Fruit fly (Drosophila melanogaster) whole organism, embryonic: Measurements from ENCODE around the gene miple1.

ENCODE experiments used
- CG10209 ChIP-seq: fragments of 200-800 bp; sonication (Bioruptor generic); optimal IDR thresholded peaks from 3 replicates; lab custom pipeline; 2017; ENCODE audit warnings: missing biosample characterization, mild to moderate bottlenecking, missing genetic modification characterization, missing genetic modification reagents
- CG10462 ChIP-seq: fragments of 200-800 bp; sonication (Bioruptor generic); optimal IDR thresholded peaks from 2 replicates; lab custom pipeline; 2016; ENCODE audit warnings: missing biosample characterization, missing genetic modification characterization
- CG11456 ChIP-seq: fragments of 200-800 bp; sonication (Bioruptor generic); IDR thresholded peaks from 3 replicates; pipeline ENCODE4 v1.3.6; 2022; ENCODE audit warnings: missing biosample characterization, missing genetic modification characterization
- CG13123 ChIP-seq: fragments of 200-800 bp; sonication (Bioruptor generic); optimal IDR thresholded peaks from 2 replicates; lab custom pipeline; 2016; ENCODE audit warnings: missing biosample characterization, missing genetic modification characterization
- CG13775 ChIP-seq: fragments of 200-800 bp; sonication (Bioruptor generic); optimal IDR thresholded peaks from 3 replicates; lab custom pipeline; 2017; ENCODE audit warnings: missing biosample characterization, mild to moderate bottlenecking, missing genetic modification characterization
- CG14667 ChIP-seq: fragments of 200-800 bp; sonication (Bioruptor generic); IDR thresholded peaks from 2 replicates; pipeline ENCODE4 v1.3.6; 2022; ENCODE audit warnings: missing biosample characterization, missing genetic modification characterization
- CG15479 ChIP-seq: fragments of 200-800 bp; sonication (Bioruptor generic); optimal IDR thresholded peaks from 3 replicates; lab custom pipeline; 2019; ENCODE audit warnings: missing biosample characterization, mild to moderate bottlenecking, missing genetic modification characterization, moderate library complexity
- CG16813 ChIP-seq: fragments of 200-800 bp; sonication (Bioruptor generic); IDR thresholded peaks from 3 replicates; pipeline ENCODE4 v1.3.6; 2022; ENCODE audit warnings: missing biosample characterization, missing genetic modification characterization; ENCODE audit not compliant: partially characterized antibody
- CG17361 ChIP-seq: fragments of 200-800 bp; sonication (Bioruptor generic); IDR thresholded peaks from 3 replicates; pipeline ENCODE4 v1.3.6; 2022; ENCODE audit warnings: missing biosample characterization, missing genetic modification characterization
- CG18476 ChIP-seq: fragments of 200-800 bp; sonication (Bioruptor generic); optimal IDR thresholded peaks from 2 replicates; lab custom pipeline; 2016; ENCODE audit warnings: missing biosample characterization, mild to moderate bottlenecking, missing genetic modification characterization
- CG33213 ChIP-seq: fragments of 200-800 bp; sonication (Bioruptor generic); optimal IDR thresholded peaks from 3 replicates; lab custom pipeline; 2016; ENCODE audit warnings: missing biosample characterization, missing genetic modification characterization
- CG34224 ChIP-seq: fragments of 200-800 bp; sonication (Bioruptor generic); IDR thresholded peaks from 3 replicates; pipeline ENCODE4 v1.3.6; 2022; ENCODE audit warnings: missing biosample characterization, missing genetic modification characterization; ENCODE audit not compliant: partially characterized antibody
- CG6254 ChIP-seq: fragments of 200-800 bp; sonication (Bioruptor generic); optimal IDR thresholded peaks from 3 replicates; lab custom pipeline; 2017; ENCODE audit warnings: mild to moderate bottlenecking, missing biosample characterization, missing genetic modification reagents, missing genetic modification characterization
- CG6654 ChIP-seq: fragments of 200-800 bp; sonication (Bioruptor generic); optimal IDR thresholded peaks from 2 replicates; lab custom pipeline; 2017; ENCODE audit warnings: missing biosample characterization, mild to moderate bottlenecking, missing genetic modification characterization
- CG6854 ChIP-seq: fragments of 200-800 bp; sonication (Bioruptor generic); optimal IDR thresholded peaks from 3 replicates; lab custom pipeline; 2017; ENCODE audit warnings: missing biosample characterization, mild to moderate bottlenecking, missing genetic modification characterization
- CG7839 ChIP-seq: fragments of 200-800 bp; sonication (Bioruptor generic); optimal IDR thresholded peaks from 3 replicates; lab custom pipeline; 2018; ENCODE audit warnings: missing biosample characterization, mild to moderate bottlenecking, missing genetic modification characterization, moderate library complexity
- CG7928 ChIP-seq: fragments of 200-800 bp; sonication (Bioruptor generic); optimal IDR thresholded peaks from 2 replicates; lab custom pipeline; 2017; ENCODE audit warnings: missing biosample characterization, mild to moderate bottlenecking, missing genetic modification characterization
- CG8478 ChIP-seq: fragments of >200 bp; optimal IDR thresholded peaks from 2 replicates; lab custom pipeline; 2018
- D ChIP-seq, 2 experiments: fragments of 200-800 bp in 1 of 2; fragments of >200 bp in 1 of 2; sonication (Bioruptor generic) in 1 of 2; optimal IDR thresholded peaks; 2 replicates in 1 of 2; 3 replicates in 1 of 2; lab custom pipeline; 2017; ENCODE audit warnings: mild to moderate bottlenecking in 1 of 2, missing biosample characterization in 1 of 2, missing genetic modification characterization in 1 of 2, missing genetic modification reagents in 1 of 2
- Eip74EF ChIP-seq, 2 experiments: fragments of 200-800 bp in 1 of 2; fragments of >200 bp in 1 of 2; sonication (Bioruptor generic) in 1 of 2; optimal IDR thresholded peaks; 2 replicates each; lab custom pipeline; 2017 to 2019; ENCODE audit warnings: missing biosample characterization in 2 of 2, missing genetic modification characterization in 2 of 2, mild to moderate bottlenecking in 1 of 2, moderate library complexity in 1 of 2
- Hmr ChIP-seq: fragments of 200-800 bp; sonication (Bioruptor generic); optimal IDR thresholded peaks from 3 replicates; lab custom pipeline; 2017; ENCODE audit warnings: mild to moderate bottlenecking, missing biosample characterization, missing genetic modification reagents, missing genetic modification characterization
- MBD-R2 ChIP-seq: fragments of 200-800 bp; sonication (Bioruptor generic); IDR thresholded peaks from 2 replicates; pipeline ENCODE4 v1.3.6; 2022; ENCODE audit warnings: missing biosample characterization, missing genetic modification characterization
- Med ChIP-seq: fragments of 200-800 bp; sonication (Bioruptor generic); peaks from one replicate; lab custom pipeline; 2016; ENCODE audit warnings: missing biosample characterization, missing genetic modification characterization, mild to moderate bottlenecking, inconsistent platforms, moderate library complexity
- Mrtf ChIP-seq: fragments of 200-800 bp; sonication (Bioruptor generic); IDR thresholded peaks from 3 replicates; pipeline ENCODE4 v1.3.6; 2022; ENCODE audit warnings: missing biosample characterization, missing genetic modification characterization
- Nf-YC ChIP-seq: fragments of 200-800 bp; optimal IDR thresholded peaks from 3 replicates; lab custom pipeline; 2019; ENCODE audit warnings: missing biosample characterization, mild to moderate bottlenecking, missing genetic modification characterization, moderate library complexity
- NfI ChIP-seq: fragments of 200-800 bp; sonication (Bioruptor generic); optimal IDR thresholded peaks from 3 replicates; lab custom pipeline; 2018; ENCODE audit warnings: missing biosample characterization, mild to moderate bottlenecking, missing genetic modification characterization, moderate library complexity
- Optix ChIP-seq: fragments of 200-800 bp; sonication (Bioruptor generic); IDR thresholded peaks from 3 replicates; pipeline ENCODE4 v1.3.6; 2022; ENCODE audit warnings: missing biosample characterization, missing genetic modification characterization
- Sry-β ChIP-seq: fragments of 200-800 bp; sonication (Bioruptor generic); optimal IDR thresholded peaks from 2 replicates; lab custom pipeline; 2018; ENCODE audit warnings: missing biosample characterization, mild to moderate bottlenecking, missing genetic modification characterization, moderate library complexity
- Ssrp ChIP-seq: fragments of 200-800 bp; sonication (Bioruptor generic); optimal IDR thresholded peaks from 2 replicates; lab custom pipeline; 2018; ENCODE audit warnings: missing biosample characterization, mild to moderate bottlenecking, missing genetic modification characterization, moderate library complexity
- TFAM ChIP-seq: fragments of 200-800 bp; sonication (Bioruptor generic); optimal IDR thresholded peaks from 2 replicates; lab custom pipeline; 2017; ENCODE audit warnings: missing biosample characterization, missing genetic modification characterization, inconsistent platforms
- Trl ChIP-seq, 3 experiments: fragments of >200 bp in 2 of 3; fragments of 200-800 bp in 1 of 3; sonication (Bioruptor generic) in 1 of 3; optimal IDR thresholded peaks; 2 replicates in 1 of 3; 3 replicates in 2 of 3; lab custom pipeline; 2016 to 2017; ENCODE audit warnings: missing biosample characterization in 1 of 3, missing genetic modification characterization in 1 of 3
- ash1 ChIP-seq: fragments of 200-800 bp; sonication (Bioruptor generic); optimal IDR thresholded peaks from 2 replicates; lab custom pipeline; 2018; ENCODE audit warnings: missing biosample characterization, mild to moderate bottlenecking, missing genetic modification characterization
- chif ChIP-seq, 2 experiments: fragments of 200-800 bp; sonication (Bioruptor generic); optimal IDR thresholded peaks; 3 replicates each; lab custom pipeline; 2016; ENCODE audit warnings: missing biosample characterization in 2 of 2, missing genetic modification characterization in 2 of 2
- dati ChIP-seq: fragments of 200-800 bp; sonication (Bioruptor generic); IDR thresholded peaks from 2 replicates; pipeline ENCODE4 v1.3.6; 2022; ENCODE audit warnings: missing biosample characterization, missing genetic modification characterization
- dm ChIP-seq: fragments of 200-800 bp; sonication (Bioruptor generic); optimal IDR thresholded peaks from 3 replicates; lab custom pipeline; 2016; ENCODE audit warnings: missing biosample characterization, missing genetic modification characterization
- fu2 ChIP-seq: fragments of 200-800 bp; sonication (Bioruptor generic); optimal IDR thresholded peaks from 2 replicates; lab custom pipeline; 2016; ENCODE audit warnings: missing biosample characterization, missing genetic modification characterization
- nau ChIP-seq: fragments of 200-800 bp; sonication (Bioruptor generic); optimal IDR thresholded peaks from 3 replicates; lab custom pipeline; 2017; ENCODE audit warnings: missing biosample characterization, mild to moderate bottlenecking, missing genetic modification characterization, missing genetic modification reagents
- otp ChIP-seq: fragments of 200-800 bp; sonication (Bioruptor generic); IDR thresholded peaks from 3 replicates; pipeline ENCODE4, ENCODE4 v1.3.6; 2022; ENCODE audit warnings: missing biosample characterization, missing genetic modification characterization
- pb ChIP-seq: fragments of 200-800 bp; sonication (Bioruptor generic); optimal IDR thresholded peaks from 3 replicates; lab custom pipeline; 2016; ENCODE audit warnings: missing biosample characterization, missing genetic modification characterization
- pfk ChIP-seq: fragments of 200-800 bp; sonication (Bioruptor generic); optimal IDR thresholded peaks from 2 replicates; lab custom pipeline; 2018; ENCODE audit warnings: missing biosample characterization, mild to moderate bottlenecking, missing genetic modification characterization, moderate library complexity
- ranshi ChIP-seq: fragments of 200-800 bp; sonication (Bioruptor generic); IDR thresholded peaks from 2 replicates; pipeline ENCODE4 v1.3.6; 2022; ENCODE audit warnings: missing biosample characterization, missing genetic modification characterization
- scrt ChIP-seq: fragments of 200-800 bp; sonication (Bioruptor generic); optimal IDR thresholded peaks from 2 replicates; lab custom pipeline; 2018; ENCODE audit warnings: missing biosample characterization, mild to moderate bottlenecking, missing genetic modification characterization, moderate library complexity
- seq ChIP-seq: fragments of 200-800 bp; sonication (Bioruptor generic); IDR thresholded peaks from 2 replicates; pipeline ENCODE4 v1.3.6; 2022; ENCODE audit warnings: missing biosample characterization, missing genetic modification characterization
- sisA ChIP-seq: fragments of 200-800 bp; sonication (Bioruptor generic); IDR thresholded peaks from 2 replicates; pipeline ENCODE4 v1.3.6; 2022; ENCODE audit warnings: missing biosample characterization, missing genetic modification characterization
- sr ChIP-seq: fragments of 200-800 bp; sonication (Bioruptor generic); IDR thresholded peaks from 3 replicates; pipeline ENCODE4 v1.3.6; 2022; ENCODE audit warnings: missing biosample characterization, missing genetic modification characterization
- usp ChIP-seq: fragments of >200 bp; optimal IDR thresholded peaks from 2 replicates; lab custom pipeline; 2017; ENCODE audit warnings: missing biosample characterization, missing genetic modification characterization
- wek ChIP-seq: fragments of 200-800 bp; sonication (Bioruptor generic); optimal IDR thresholded peaks from 3 replicates; lab custom pipeline; 2018; ENCODE audit warnings: missing biosample characterization, mild to moderate bottlenecking, missing genetic modification characterization, moderate library complexity

miple1 gene

dm6 chr3L:291583-292145, 24.6 kb downstream of the miple1 start (continued):
- TF ChIP-seq CG15479 (GFP tag; lab: Kevin White, UChicago) (peak; percentile 72), CG8478 (no peak), Med (GFP tag; lab: Kevin White, UChicago) (peak; percentile 49)

dm6 chr3L:292146-292776, 25.2 kb downstream of the miple1 start:
- peak; percentile 48 for TF ChIP-seq Hmr
- TF ChIP-seq CG7928 (GFP tag; lab: Kevin White, UChicago): peak; percentile 16
- peak; percentile 11 for TF ChIP-seq CG7839 (tag; lab: Kevin White, UChicago)
- no peak for TF ChIP-seq CG16813 (GFP tag; lab: Robert Waterston, UW)
- TF ChIP-seq sr (GFP tag; lab: Robert Waterston, UW): peak; percentile 60; the same call in 2 of the 3 replicates
- TF ChIP-seq nau (GFP tag; lab: Kevin White, UChicago): no peak
- TF ChIP-seq wek (GFP tag; lab: Kevin White, UChicago): no peak
- TF ChIP-seq NfI: no peak
- no peak for TF ChIP-seq sisA (GFP tag; lab: Robert Waterston, UW)
- TF ChIP-seq Mrtf (GFP tag; lab: Robert Waterston, UW): no peak
- no peak for TF ChIP-seq CG14667
- no peak for TF ChIP-seq seq (GFP tag; lab: Robert Waterston, UW)
- no peak for TF ChIP-seq D (optimal IDR thresholded peaks at IDR 0.05; lab: Kevin White, UChicago)
- TF ChIP-seq D (GFP tag; optimal IDR thresholded peaks at IDR 0.05; lab: Kevin White, UChicago): no peak
- no peak for TF ChIP-seq CG6654 (GFP tag; lab: Kevin White, UChicago)
- TF ChIP-seq ranshi: no peak
- TF ChIP-seq CG13123 (GFP tag; lab: Kevin White, UChicago): no peak
- TF ChIP-seq CG6254 (GFP tag; lab: Kevin White, UChicago): peak; percentile 28
- TF ChIP-seq CG10462: no peak
- no peak for TF ChIP-seq pfk (GFP tag; lab: Kevin White, UChicago)
- no peak for TF ChIP-seq TFAM (GFP tag; lab: Kevin White, UChicago)
- peak; percentile 70 for TF ChIP-seq MBD-R2
- no peak for TF ChIP-seq CG11456 (GFP tag; lab: Robert Waterston, UW)
- peak; percentile 9 for TF ChIP-seq scrt
- peak; percentile 10 for TF ChIP-seq CG10209 (GFP tag; lab: Kevin White, UChicago)
- no peak for TF ChIP-seq Ssrp (tag; lab: Kevin White, UChicago)
- no peak for TF ChIP-seq CG6854 (GFP tag; lab: Kevin White, UChicago)
- no peak for TF ChIP-seq usp (GFP tag; lab: Kevin White, UChicago)
- TF ChIP-seq otp: no peak
- TF ChIP-seq dm (GFP tag; lab: Kevin White, UChicago): peak; percentile 17
- TF ChIP-seq CG13775 (GFP tag; lab: Kevin White, UChicago): no peak
- TF ChIP-seq CG33213 (GFP tag; lab: Kevin White, UChicago): peak; percentile 51
- TF ChIP-seq Sry-β (GFP tag; lab: Kevin White, UChicago): no peak
- TF ChIP-seq Optix (GFP tag; lab: Robert Waterston, UW): no peak
- no peak for TF ChIP-seq dati (GFP tag; lab: Robert Waterston, UW)
- TF ChIP-seq chif (GFP tag; optimal IDR thresholded peaks at IDR 0.05; lab: Kevin White, UChicago): peak in 1 of 2 experiments; percentile 21
- no peak for TF ChIP-seq Trl (optimal IDR thresholded peaks at IDR 0.05; lab: Kevin White, UChicago)
- TF ChIP-seq Trl (GFP tag; optimal IDR thresholded peaks at IDR 0.05; lab: Kevin White, UChicago): no peak
- peak; percentile 11 for TF ChIP-seq ash1 (GFP tag; lab: Kevin White, UChicago)
- no peak for TF ChIP-seq CG34224 (GFP tag; lab: Robert Waterston, UW)
- TF ChIP-seq Eip74EF (GFP tag; optimal IDR thresholded peaks at IDR 0.05; lab: Kevin White, UChicago): no peak
- no peak for TF ChIP-seq fu2 (GFP tag; lab: Kevin White, UChicago)
- TF ChIP-seq CG17361 (GFP tag; lab: Robert Waterston, UW): peak; percentile 40; the same call in 1 of the 3 replicates
- no peak for TF ChIP-seq CG18476 (GFP tag; lab: Kevin White, UChicago)
- TF ChIP-seq pb (GFP tag; lab: Kevin White, UChicago): no peak
- TF ChIP-seq Nf-YC (tag; lab: Kevin White, UChicago): peak; percentile 11
